Worm (Caenorhabditis elegans): ENCODE measurements around the gene tbx-31.

tbx-31 gene

DNA sequence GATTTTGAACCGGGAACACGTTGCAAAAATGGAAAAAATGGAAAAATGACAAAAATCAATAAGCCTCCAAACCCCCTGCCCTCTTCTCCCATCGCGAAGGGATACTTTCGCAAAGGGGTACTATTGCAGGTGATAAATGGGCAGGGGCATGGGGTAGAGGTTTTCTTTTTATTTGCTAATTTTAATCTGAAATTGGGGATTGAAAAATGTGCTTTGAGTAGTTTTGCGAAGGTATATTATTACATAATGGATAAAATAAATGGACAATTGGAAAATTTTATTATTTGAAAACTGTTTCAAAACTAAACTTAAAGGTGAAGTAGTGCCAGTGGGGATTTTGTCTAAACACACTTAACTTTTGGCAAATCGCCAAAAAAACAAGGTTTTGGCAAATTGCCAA, 46.9 kb downstream of the tbx-31 start (continued):
- TF ChIP-seq madf-9 (GFP tag; conservative IDR thresholded peaks at IDR 0.05) (peak; percentile 97), nhr-42 (GFP tag; IDR thresholded peaks at IDR 0.05) (peak; percentile 99), F10B5.3 (tag; optimal IDR thresholded peaks at IDR 0.05) (peak; percentile 95), mep-1 (tag; optimal IDR thresholded peaks at IDR 0.05) (peak; percentile 99), daf-8 (GFP tag; IDR thresholded peaks at IDR 0.05) (no peak), nhr-10 (tag; optimal IDR thresholded peaks at IDR 0.05) (peak; percentile 97), ZK337.2 (GFP tag; IDR thresholded peaks at IDR 0.05) (no peak), mes-2 (tag; optimal IDR thresholded peaks at IDR 0.05; ENCODE audit: poor library complexity, severe bottlenecking) (peak; percentile 98), zag-1 (tag; optimal IDR thresholded peaks at IDR 0.05) (peak; percentile 90), nhr-6 (tag; optimal IDR thresholded peaks at IDR 0.05) (peak; percentile 93), ama-1 (optimal IDR thresholded peaks at IDR 0.05) (no peak), lin-39 (tag; optimal IDR thresholded peaks at IDR 0.05) (no peak), Y5F2A.4 (GFP tag; optimal IDR thresholded peaks at IDR 0.05) (peak; percentile 94), nhr-102 (tag; optimal IDR thresholded peaks at IDR 0.05) (peak; percentile 99), nhr-111 (GFP tag; optimal IDR thresholded peaks at IDR 0.05) (no peak), dmd-9 (GFP tag; IDR thresholded peaks at IDR 0.05) (peak; percentile 79), ceh-82 (tag; optimal IDR thresholded peaks at IDR 0.05) (peak; percentile 68), dpl-1 (GFP tag; optimal IDR thresholded peaks at IDR 0.05) (peak; percentile 66), unc-130 (GFP tag; optimal IDR thresholded peaks at IDR 0.05) (no peak), lir-3 (tag; optimal IDR thresholded peaks at IDR 0.05) (peak; percentile 91), mxl-3 (GFP tag; optimal IDR thresholded peaks at IDR 0.05) (peak; percentile 78), T26A8.4 (GFP tag; IDR thresholded peaks at IDR 0.05) (peak; percentile 99), D1046.2 (GFP tag; IDR thresholded peaks at IDR 0.05) (peak; percentile 84; the same call in 1 of the 2 replicates), nhr-48 (tag; optimal IDR thresholded peaks at IDR 0.05) (peak; percentile 95), lim-7 (GFP tag; IDR thresholded peaks at IDR 0.05) (peak; percentile 75), dve-1 (tag; optimal IDR thresholded peaks at IDR 0.05; ENCODE audit: insufficient read depth) (peak; percentile 99), pha-4 (GFP tag; IDR thresholded peaks at IDR 0.05) (peak; percentile 94), pha-4 (tag; optimal IDR thresholded peaks at IDR 0.05) (peak; percentile 85), lin-1 (GFP tag; IDR thresholded peaks at IDR 0.05) (peak; percentile 62), nhr-28 (tag; optimal IDR thresholded peaks at IDR 0.05) (peak; percentile 93), nhr-25 (tag; optimal IDR thresholded peaks at IDR 0.05; ENCODE audit: borderline replicate concordance, insufficient read depth) (peak; percentile 53), daf-16 (GFP tag; optimal IDR thresholded peaks at IDR 0.05) (peak; percentile 91 to 98), daf-16 (tag; optimal IDR thresholded peaks at IDR 0.05) (peak; percentile 95), tra-1 (GFP tag; IDR thresholded peaks at IDR 0.05) (peak; percentile 97), unc-62 (GFP tag; optimal IDR thresholded peaks at IDR 0.05 in 1 of 2) (peak; percentile 79 to 99), unc-62 (tag; optimal IDR thresholded peaks at IDR 0.05) (peak; percentile 88), cey-2 (tag; optimal IDR thresholded peaks at IDR 0.05; ENCODE audit: borderline replicate concordance, insufficient read depth) (no peak), zip-2 (tag; optimal IDR thresholded peaks at IDR 0.05) (peak; percentile 95), ceh-44 (GFP tag; IDR thresholded peaks at IDR 0.05) (no peak), aha-1 (tag) (peak; percentile 98), F49E8.2 (tag; optimal IDR thresholded peaks at IDR 0.05; ENCODE audit: borderline replicate concordance) (no peak), Y48G9A.11 (GFP tag; IDR thresholded peaks at IDR 0.05) (no peak), gei-8 (GFP tag; optimal IDR thresholded peaks at IDR 0.05) (peak; percentile 86), lin-38 (GFP tag; IDR thresholded peaks at IDR 0.05) (peak; percentile 85), lin-13 (GFP tag; optimal IDR thresholded peaks at IDR 0.05) (peak; percentile 97), ceh-32 (tag; optimal IDR thresholded peaks at IDR 0.05; ENCODE audit: poor library complexity) (peak; percentile 86), lin-29 (GFP tag; IDR thresholded peaks at IDR 0.05) (peak; percentile 93), sdz-12 (GFP tag; optimal IDR thresholded peaks at IDR 0.05) (peak; percentile 8), zfp-2 (tag; optimal IDR thresholded peaks at IDR 0.05) (peak; percentile 86), egl-27 (tag; optimal IDR thresholded peaks at IDR 0.05) (peak; percentile 56), ztf-11 (tag; optimal IDR thresholded peaks at IDR 0.05) (peak; percentile 40), php-3 (GFP tag; IDR thresholded peaks at IDR 0.05) (peak; percentile 99)
